Fruit fly (Drosophila melanogaster) whole organism, embryonic: ENCODE results near the gene Nrd1.

Source experiments
- BEAF-32 ChIP-seq: fragments of 200-800 bp; sonication (Bioruptor generic); optimal IDR thresholded peaks from 3 replicates; lab custom pipeline; 2017; ENCODE audit warnings: missing biosample characterization, missing genetic modification characterization, mild to moderate bottlenecking, moderate library complexity, missing genetic modification reagents
- Bgb ChIP-seq: fragments of 200-800 bp; sonication (Bioruptor generic); IDR thresholded peaks from 2 replicates; pipeline ENCODE4 v1.3.6; 2022; ENCODE audit warnings: missing biosample characterization, missing genetic modification characterization; ENCODE audit not compliant: partially characterized antibody
- CG12236 ChIP-seq: fragments of 200-800 bp; sonication (Bioruptor generic); optimal IDR thresholded peaks from 2 replicates; lab custom pipeline; 2016; ENCODE audit warnings: missing biosample characterization, missing genetic modification characterization
- CG12659 ChIP-seq: fragments of 200-800 bp; sonication (Bioruptor generic); optimal IDR thresholded peaks from 3 replicates; lab custom pipeline; 2017; ENCODE audit warnings: mild to moderate bottlenecking, missing biosample characterization, missing genetic modification reagents, missing genetic modification characterization
- CG14441 ChIP-seq: fragments of 200-800 bp; sonication (Bioruptor generic); IDR thresholded peaks from 2 replicates; pipeline ENCODE4 v1.3.6; 2022; ENCODE audit warnings: missing biosample characterization, missing genetic modification characterization
- CG15696 ChIP-seq: fragments of 200-800 bp; sonication (Bioruptor generic); optimal IDR thresholded peaks from 2 replicates; lab custom pipeline; 2019; ENCODE audit warnings: missing biosample characterization, mild to moderate bottlenecking, missing genetic modification characterization, moderate library complexity
- CG17186 ChIP-seq: fragments of 200-800 bp; sonication (Bioruptor generic); optimal IDR thresholded peaks from 3 replicates; lab custom pipeline; 2017; ENCODE audit warnings: missing biosample characterization, missing genetic modification reagents, missing genetic modification characterization
- CG17328 ChIP-seq: fragments of 200-800 bp; sonication (Bioruptor generic); IDR thresholded peaks from 2 replicates; pipeline ENCODE4 v1.3.6; 2022; ENCODE audit warnings: missing biosample characterization, missing genetic modification characterization
- CG17385 ChIP-seq: fragments of 200-800 bp; sonication (Bioruptor generic); optimal IDR thresholded peaks from 3 replicates; lab custom pipeline; 2018; ENCODE audit warnings: missing biosample characterization, mild to moderate bottlenecking, missing genetic modification characterization
- CG18262 ChIP-seq: fragments of 200-800 bp; optimal IDR thresholded peaks from 3 replicates; lab custom pipeline; 2019; ENCODE audit warnings: missing biosample characterization, mild to moderate bottlenecking, missing genetic modification characterization, moderate library complexity
- CG18476 ChIP-seq: fragments of 200-800 bp; sonication (Bioruptor generic); optimal IDR thresholded peaks from 2 replicates; lab custom pipeline; 2016; ENCODE audit warnings: missing biosample characterization, mild to moderate bottlenecking, missing genetic modification characterization
- CG2129 ChIP-seq: fragments of 200-800 bp; sonication (Bioruptor generic); IDR thresholded peaks from 2 replicates; pipeline ENCODE4 v1.3.6; 2022; ENCODE audit warnings: missing biosample characterization, missing genetic modification characterization; ENCODE audit not compliant: partially characterized antibody
- CG30431 ChIP-seq: fragments of 200-800 bp; sonication (Bioruptor generic); optimal IDR thresholded peaks from 2 replicates; lab custom pipeline; 2017; ENCODE audit warnings: missing biosample characterization, missing genetic modification characterization
- CG43689 ChIP-seq: fragments of 200-800 bp; sonication (Bioruptor generic); IDR thresholded peaks from 2 replicates; pipeline ENCODE4 v1.3.6; 2022; ENCODE audit warnings: missing biosample characterization, missing genetic modification characterization
- CG6654 ChIP-seq: fragments of 200-800 bp; sonication (Bioruptor generic); optimal IDR thresholded peaks from 2 replicates; lab custom pipeline; 2017; ENCODE audit warnings: missing biosample characterization, mild to moderate bottlenecking, missing genetic modification characterization
- CG6854 ChIP-seq: fragments of 200-800 bp; sonication (Bioruptor generic); optimal IDR thresholded peaks from 3 replicates; lab custom pipeline; 2017; ENCODE audit warnings: missing biosample characterization, mild to moderate bottlenecking, missing genetic modification characterization
- CG7271 ChIP-seq: fragments of 200-800 bp; sonication (Bioruptor generic); optimal IDR thresholded peaks from 2 replicates; lab custom pipeline; 2018; ENCODE audit warnings: missing biosample characterization, mild to moderate bottlenecking, missing genetic modification characterization, moderate library complexity
- CG7786 ChIP-seq: fragments of 200-800 bp; sonication (Bioruptor generic); optimal IDR thresholded peaks from 2 replicates; lab custom pipeline; 2016; ENCODE audit warnings: missing biosample characterization, missing genetic modification characterization
- CG7963 ChIP-seq: fragments of 200-800 bp; sonication (Bioruptor generic); IDR thresholded peaks from 3 replicates; pipeline ENCODE4 v1.3.6; 2022; ENCODE audit warnings: missing biosample characterization, missing genetic modification characterization; ENCODE audit not compliant: partially characterized antibody
- CG8290 ChIP-seq, 3 experiments: fragments of 200-800 bp; sonication (Bioruptor generic); optimal IDR thresholded peaks; 2 replicates each; lab custom pipeline; 2016 to 2019; ENCODE audit warnings: missing biosample characterization in 3 of 3, missing genetic modification characterization in 3 of 3, mild to moderate bottlenecking in 2 of 3, moderate library complexity in 1 of 3
- CG8765 ChIP-seq: fragments of 200-800 bp; sonication (Bioruptor generic); IDR thresholded peaks from 2 replicates; pipeline ENCODE4 v1.3.6; 2022; ENCODE audit warnings: missing biosample characterization, missing genetic modification characterization
- Dll ChIP-seq: fragments of 200-800 bp; sonication (Bioruptor generic); IDR thresholded peaks from 4 replicates; pipeline ENCODE4 v1.3.6; 2022; ENCODE audit warnings: missing biosample characterization, missing genetic modification characterization; ENCODE audit not compliant: partially characterized antibody
- Doc2 ChIP-seq: fragments of 200-800 bp; sonication (Bioruptor generic); IDR thresholded peaks from 2 replicates; pipeline ENCODE4 v1.3.6; 2022; ENCODE audit warnings: missing biosample characterization, missing genetic modification characterization
- Dp ChIP-seq: fragments of 200-800 bp; sonication (Bioruptor generic); optimal IDR thresholded peaks from 2 replicates; lab custom pipeline; 2018; ENCODE audit warnings: missing biosample characterization, mild to moderate bottlenecking, missing genetic modification characterization, moderate library complexity
- E2f2 ChIP-seq: fragments of 200-800 bp; sonication (Bioruptor generic); IDR thresholded peaks from 2 replicates; pipeline ENCODE4 v1.3.6; 2022; ENCODE audit warnings: missing biosample characterization, missing genetic modification characterization
- Hr3 ChIP-seq: fragments of 200-800 bp; sonication (Bioruptor generic); optimal IDR thresholded peaks from 3 replicates; lab custom pipeline; 2016; ENCODE audit warnings: missing biosample characterization, missing genetic modification characterization
- MESR4 ChIP-seq: fragments of 200-800 bp; sonication (Bioruptor generic); optimal IDR thresholded peaks from 2 replicates; lab custom pipeline; 2018; ENCODE audit warnings: missing biosample characterization, mild to moderate bottlenecking, missing genetic modification characterization, moderate library complexity
- NC2α ChIP-seq: fragments of 200-800 bp; sonication (Bioruptor generic); optimal IDR thresholded peaks from 2 replicates; lab custom pipeline; 2016; ENCODE audit warnings: missing biosample characterization, missing genetic modification characterization
- Pdp1 ChIP-seq, 2 experiments: fragments of 200-800 bp; sonication (Bioruptor generic); optimal IDR thresholded peaks; 3 replicates each; lab custom pipeline; 2016; ENCODE audit warnings: missing biosample characterization in 2 of 2, missing genetic modification characterization in 2 of 2, mild to moderate bottlenecking in 1 of 2, moderate library complexity in 1 of 2
- Sry-δ ChIP-seq: fragments of 200-800 bp; sonication (Bioruptor generic); optimal IDR thresholded peaks from 2 replicates; lab custom pipeline; 2016; ENCODE audit warnings: missing biosample characterization, missing genetic modification characterization
- Stat92E ChIP-seq, 3 experiments: fragments of >200 bp in 2 of 3; fragments of 200-800 bp in 1 of 3; sonication (Bioruptor generic) in 1 of 3; optimal IDR thresholded peaks; 2 replicates each; lab custom pipeline; 2017 to 2019; ENCODE audit warnings: missing biosample characterization in 3 of 3, missing genetic modification characterization in 3 of 3, mild to moderate bottlenecking in 1 of 3, moderate library complexity in 1 of 3
- Trl ChIP-seq, 3 experiments: fragments of >200 bp in 2 of 3; fragments of 200-800 bp in 1 of 3; sonication (Bioruptor generic) in 1 of 3; optimal IDR thresholded peaks; 2 replicates in 1 of 3; 3 replicates in 2 of 3; lab custom pipeline; 2016 to 2017; ENCODE audit warnings: missing biosample characterization in 1 of 3, missing genetic modification characterization in 1 of 3
- hb ChIP-seq: fragments of 200-800 bp; sonication (Bioruptor generic); IDR thresholded peaks from 3 replicates; pipeline ENCODE4 v1.3.6; 2022; ENCODE audit warnings: missing biosample characterization, missing genetic modification characterization; ENCODE audit not compliant: partially characterized antibody
- inv ChIP-seq: fragments of 200-800 bp; sonication (Bioruptor generic); IDR thresholded peaks from 2 replicates; pipeline ENCODE4 v1.3.6; 2022; ENCODE audit warnings: missing biosample characterization, missing genetic modification characterization; ENCODE audit not compliant: partially characterized antibody
- jigr1 ChIP-seq: fragments of 200-800 bp; sonication (Bioruptor generic); IDR thresholded peaks from 3 replicates; pipeline ENCODE4 v1.3.6; 2022; ENCODE audit warnings: missing biosample characterization, missing genetic modification characterization
- jumu ChIP-seq: fragments of 200-800 bp; sonication (Bioruptor generic); optimal IDR thresholded peaks from 3 replicates; lab custom pipeline; 2016; ENCODE audit warnings: missing biosample characterization, missing genetic modification characterization
- kni ChIP-seq: fragments of 200-800 bp; sonication (Bioruptor generic); optimal IDR thresholded peaks from 3 replicates; lab custom pipeline; 2017; ENCODE audit warnings: mild to moderate bottlenecking, missing biosample characterization, missing genetic modification reagents, missing genetic modification characterization
- lola ChIP-seq, 3 experiments: fragments of >200 bp in 2 of 3; fragments of 200-800 bp in 1 of 3; sonication (Bioruptor generic) in 1 of 3; optimal IDR thresholded peaks; 2 replicates each; lab custom pipeline; 2017 to 2019; ENCODE audit warnings: missing biosample characterization in 3 of 3, missing genetic modification characterization in 3 of 3, mild to moderate bottlenecking in 1 of 3, moderate library complexity in 1 of 3
- luna ChIP-seq: fragments of 200-800 bp; sonication (Bioruptor generic); optimal IDR thresholded peaks from 2 replicates; lab custom pipeline; 2016; ENCODE audit warnings: missing biosample characterization, missing genetic modification characterization
- nmo ChIP-seq: fragments of 200-800 bp; sonication (Bioruptor generic); optimal IDR thresholded peaks from 2 replicates; lab custom pipeline; 2018; ENCODE audit warnings: missing biosample characterization, mild to moderate bottlenecking, missing genetic modification characterization, moderate library complexity
- nom ChIP-seq: fragments of 200-800 bp; sonication (Bioruptor generic); optimal IDR thresholded peaks from 2 replicates; lab custom pipeline; 2017; ENCODE audit warnings: missing biosample characterization, missing genetic modification characterization, mild to moderate bottlenecking, moderate library complexity, missing genetic modification reagents
- pum ChIP-seq: fragments of 200-800 bp; sonication (Bioruptor generic); optimal IDR thresholded peaks from 2 replicates; lab custom pipeline; 2016; ENCODE audit warnings: missing biosample characterization, missing genetic modification characterization
- sens ChIP-seq: fragments of 200-800 bp; sonication (Bioruptor generic); peaks from one replicate; lab custom pipeline; 2016; ENCODE audit warnings: missing biosample characterization, missing genetic modification characterization
- so ChIP-seq: fragments of 200-800 bp; sonication (Bioruptor generic); IDR thresholded peaks from 3 replicates; pipeline ENCODE4 v1.3.6; 2022; ENCODE audit warnings: missing biosample characterization, missing genetic modification characterization
- zfh2 ChIP-seq: fragments of 200-800 bp; sonication (Bioruptor generic); optimal IDR thresholded peaks from 2 replicates; lab custom pipeline; 2016; ENCODE audit warnings: missing biosample characterization, missing genetic modification characterization

Gene Nrd1

dm6 chrX:11855950-11856349 is 12.7 kb downstream of the Nrd1 start:
- no peak for TF ChIP-seq so (GFP tag; lab: Robert Waterston, UW)
- TF ChIP-seq Doc2 (GFP tag; lab: Robert Waterston, UW), result no peak
- peak; percentile 20 for TF ChIP-seq sens

- TF ChIP-seq CG17385 (GFP tag; lab: Kevin White, UChicago), result peak; percentile 13
- TF ChIP-seq E2f2, result peak; percentile 64
- no peak for TF ChIP-seq CG12236
- TF ChIP-seq BEAF-32, result peak; percentile 93
- peak; percentile 86 for TF ChIP-seq inv (GFP tag; lab: Robert Waterston, UW)
- peak; percentile 87 for TF ChIP-seq CG2129 (GFP tag; lab: Robert Waterston, UW)
- no peak for TF ChIP-seq CG8765 (GFP tag; lab: Robert Waterston, UW)
- TF ChIP-seq CG18262, result peak; percentile 18
- no peak for TF ChIP-seq CG17328 (GFP tag; lab: Robert Waterston, UW)
- peak; percentile 11 to 40 for TF ChIP-seq Pdp1 (GFP tag; optimal IDR thresholded peaks at IDR 0.05; lab: Kevin White, UChicago)
- TF ChIP-seq jigr1 (GFP tag; lab: Robert Waterston, UW), result no peak
- peak; percentile 20 for TF ChIP-seq zfh2 (GFP tag; lab: Kevin White, UChicago)
- TF ChIP-seq Dll (GFP tag; lab: Robert Waterston, UW), result peak; percentile 97
- peak; percentile 90 for TF ChIP-seq Bgb (GFP tag; lab: Robert Waterston, UW)
- no peak for TF ChIP-seq CG14441
- TF ChIP-seq CG8290 (GFP tag; optimal IDR thresholded peaks at IDR 0.05; lab: Kevin White, UChicago), result no peak
- TF ChIP-seq CG8290 (tag; optimal IDR thresholded peaks at IDR 0.05; lab: Kevin White, UChicago), result peak in 1 of 2 experiments; percentile 35
- peak; percentile 80 for TF ChIP-seq hb
- no peak for TF ChIP-seq Trl (optimal IDR thresholded peaks at IDR 0.05; lab: Kevin White, UChicago)
- TF ChIP-seq Trl (GFP tag; optimal IDR thresholded peaks at IDR 0.05; lab: Kevin White, UChicago), result peak; percentile 2
- TF ChIP-seq CG18476, result peak; percentile 98
- TF ChIP-seq CG7963 (GFP tag; lab: Robert Waterston, UW), result peak; percentile 75
- TF ChIP-seq luna (GFP tag; lab: Kevin White, UChicago), result no peak
- no peak for TF ChIP-seq CG30431 (GFP tag; lab: Kevin White, UChicago)
- no peak for TF ChIP-seq pum (GFP tag; lab: Kevin White, UChicago)
- TF ChIP-seq nom, result peak; percentile 47
- peak; percentile 97 for TF ChIP-seq Sry-δ
- TF ChIP-seq MESR4, result peak; percentile 74
- no peak for TF ChIP-seq NC2α
- no peak for TF ChIP-seq CG6854 (GFP tag; lab: Kevin White, UChicago)
- no peak for TF ChIP-seq CG6654 (GFP tag; lab: Kevin White, UChicago)
- peak; percentile 47 for TF ChIP-seq nmo (GFP tag; lab: Kevin White, UChicago)
- peak; percentile 22 for TF ChIP-seq CG7786 (GFP tag; lab: Kevin White, UChicago)
- TF ChIP-seq kni (GFP tag; lab: Kevin White, UChicago), result no peak
- TF ChIP-seq jumu (GFP tag; lab: Kevin White, UChicago), result peak; percentile 44
- TF ChIP-seq CG12659 (GFP tag; lab: Kevin White, UChicago), result peak; percentile 59
- peak; percentile 53 for TF ChIP-seq Dp (GFP tag; lab: Kevin White, UChicago)
- TF ChIP-seq CG7271, result no peak
- no peak for TF ChIP-seq CG43689 (GFP tag; lab: Robert Waterston, UW)
- peak in 1 of 3 experiments; percentile 21 for TF ChIP-seq Stat92E (GFP tag; optimal IDR thresholded peaks at IDR 0.05; lab: Kevin White, UChicago)
- peak in 1 of 3 experiments; percentile 5 for TF ChIP-seq lola (GFP tag; optimal IDR thresholded peaks at IDR 0.05; lab: Kevin White, UChicago)
- TF ChIP-seq CG17186 (GFP tag; lab: Kevin White, UChicago), result peak; percentile 15
- peak; percentile 17 for TF ChIP-seq Hr3 (GFP tag; lab: Kevin White, UChicago)
- TF ChIP-seq CG15696 (tag; lab: Kevin White, UChicago), result peak; percentile 1
Observed at dm6 chrX:11854758-11855465, 13.8 kb downstream of the Nrd1 start, which contains the start of the genes CG10347 and ATP7. Gene CG10347 (minus strand): TSS chrX:11854931. Gene ATP7 (plus strand): TSS chrX:11855022.
